Worm (Caenorhabditis elegans) whole organism, mixed stage, embryonic: Measurements from ENCODE around the gene T14B4.8.

Source experiments
- blmp-1 ChIP-seq: fragments of 150-350 bp; optimal IDR thresholded peaks from 2 replicates; lab custom pipeline; 2014; ENCODE audit warnings: missing biosample characterization, missing genetic modification characterization
- ceh-39 ChIP-seq: fragments of 150-350 bp; optimal IDR thresholded peaks from 2 replicates; lab custom pipeline; 2014; ENCODE audit warnings: missing biosample characterization, missing genetic modification characterization
- ceh-83 ChIP-seq: fragments of 200-800 bp; sonication (Bioruptor generic); optimal IDR thresholded peaks from 2 replicates; lab custom pipeline; 2018; ENCODE audit warnings: mild to moderate bottlenecking, missing genetic modification characterization, missing compliant biosample characterization
- ces-1 ChIP-seq: fragments of 150-350 bp; optimal IDR thresholded peaks from 2 replicates; lab custom pipeline; 2014; ENCODE audit warnings: missing biosample characterization, missing genetic modification reagents, missing genetic modification characterization
- drap-1 ChIP-seq: fragments of 200-800 bp; sonication (Bioruptor generic); optimal IDR thresholded peaks from 3 replicates; lab custom pipeline; 2018; ENCODE audit warnings: mild to moderate bottlenecking, missing genetic modification characterization, missing compliant biosample characterization
- elt-1 ChIP-seq: sonication (generic microtip); optimal IDR thresholded peaks from 2 replicates; lab custom pipeline; 2017; ENCODE audit warnings: missing genetic modification characterization, mild to moderate bottlenecking, missing compliant biosample characterization, antibody characterized with exemption, moderate library complexity, borderline replicate concordance; ENCODE audit not compliant: insufficient read depth
- elt-3 ChIP-seq: fragments of 150-350 bp; optimal IDR thresholded peaks from 2 replicates; lab custom pipeline; 2014; ENCODE audit warnings: missing biosample characterization, missing genetic modification characterization
- flh-1 ChIP-seq: fragments of 200-800 bp; sonication (Bioruptor generic); optimal IDR thresholded peaks from 2 replicates; lab custom pipeline; 2018; ENCODE audit warnings: mild to moderate bottlenecking, missing genetic modification characterization, moderate library complexity, missing compliant biosample characterization
- hlh-1 ChIP-seq: fragments of 150-350 bp; optimal IDR thresholded peaks from 2 replicates; lab custom pipeline; 2014; ENCODE audit warnings: missing biosample characterization, missing genetic modification reagents, missing genetic modification characterization
- lin-13 ChIP-seq: fragments of 150-350 bp; optimal IDR thresholded peaks from 2 replicates; lab custom pipeline; 2014; ENCODE audit warnings: missing biosample characterization, missing genetic modification characterization
- lin-32 ChIP-seq: fragments of 200-800 bp; sonication (Bioruptor generic); optimal IDR thresholded peaks from 2 replicates; lab custom pipeline; 2018; ENCODE audit warnings: mild to moderate bottlenecking, missing genetic modification characterization, missing compliant biosample characterization
- lsy-2 ChIP-seq: fragments of 150-350 bp; optimal IDR thresholded peaks from 2 replicates; lab custom pipeline; 2014; ENCODE audit warnings: missing biosample characterization, missing genetic modification characterization
- mab-5 ChIP-seq: fragments of 150-350 bp; optimal IDR thresholded peaks from 2 replicates; lab custom pipeline; 2014; ENCODE audit warnings: missing biosample characterization, missing genetic modification characterization
- mep-1 ChIP-seq: fragments of 150-350 bp; optimal IDR thresholded peaks from 2 replicates; lab custom pipeline; 2017; ENCODE audit warnings: missing biosample characterization, missing genetic modification reagents, missing genetic modification characterization, inconsistent platforms
- mls-2 ChIP-seq: sonication (generic microtip); optimal IDR thresholded peaks from 2 replicates; lab custom pipeline; 2016; ENCODE audit warnings: mild to moderate bottlenecking, missing genetic modification characterization, moderate library complexity, missing compliant biosample characterization
- nhr-12 ChIP-seq: fragments of 150-350 bp; optimal IDR thresholded peaks from 2 replicates; lab custom pipeline; 2014; ENCODE audit warnings: missing biosample characterization, missing genetic modification characterization
- nhr-2 ChIP-seq: fragments of 150-350 bp; optimal IDR thresholded peaks from 2 replicates; lab custom pipeline; 2014; ENCODE audit warnings: missing biosample characterization, missing genetic modification characterization
- nhr-237 ChIP-seq: fragments of 150-350 bp; optimal IDR thresholded peaks from 2 replicates; lab custom pipeline; 2014; ENCODE audit warnings: missing biosample characterization, missing genetic modification characterization
- nhr-28 ChIP-seq: fragments of 150-350 bp; optimal IDR thresholded peaks from 2 replicates; lab custom pipeline; 2014; ENCODE audit warnings: missing biosample characterization, missing genetic modification characterization
- nhr-76 ChIP-seq: sonication (generic microtip); optimal IDR thresholded peaks from 2 replicates; lab custom pipeline; 2017; ENCODE audit warnings: missing biosample characterization, missing genetic modification characterization
- pha-4 ChIP-seq: fragments of 150-350 bp; optimal IDR thresholded peaks from 2 replicates; lab custom pipeline; 2018; ENCODE audit warnings: missing biosample characterization, missing genetic modification reagents, missing genetic modification characterization
- sem-2 ChIP-seq: fragments of 200-800 bp; sonication (Bioruptor generic); optimal IDR thresholded peaks from 2 replicates; lab custom pipeline; 2018; ENCODE audit warnings: mild to moderate bottlenecking, missing genetic modification characterization, missing compliant biosample characterization
- snpc-4 ChIP-seq: fragments of 150-350 bp; optimal IDR thresholded peaks from 2 replicates; lab custom pipeline; 2014; ENCODE audit warnings: missing biosample characterization, missing genetic modification characterization
- sptf-1 ChIP-seq: sonication (generic microtip); optimal IDR thresholded peaks from 2 replicates; lab custom pipeline; 2017; ENCODE audit warnings: mild to moderate bottlenecking, missing genetic modification characterization, moderate library complexity, missing compliant biosample characterization
- tbx-8 ChIP-seq: fragments of 200-800 bp; sonication (Bioruptor generic); optimal IDR thresholded peaks from 2 replicates; lab custom pipeline; 2018; ENCODE audit warnings: mild to moderate bottlenecking, missing genetic modification characterization, moderate library complexity, missing compliant biosample characterization
- unc-120 ChIP-seq: sonication (generic microtip); optimal IDR thresholded peaks from 2 replicates; lab custom pipeline; 2017; ENCODE audit warnings: missing genetic modification characterization, missing compliant biosample characterization; ENCODE audit not compliant: poor library complexity, severe bottlenecking
- unc-39 ChIP-seq: fragments of 150-350 bp; optimal IDR thresholded peaks from 2 replicates; lab custom pipeline; 2014; ENCODE audit warnings: missing biosample characterization, missing genetic modification characterization
- unc-62 ChIP-seq: fragments of 150-350 bp; optimal IDR thresholded peaks from 2 replicates; lab custom pipeline; 2014; ENCODE audit warnings: missing biosample characterization, missing genetic modification reagents, missing genetic modification characterization
- zip-8 ChIP-seq: fragments of 150-350 bp; optimal IDR thresholded peaks from 2 replicates; lab custom pipeline; 2014; ENCODE audit warnings: missing biosample characterization, missing genetic modification characterization
- ztf-11 ChIP-seq: fragments of 150-350 bp; optimal IDR thresholded peaks from 2 replicates; lab custom pipeline; 2014; ENCODE audit warnings: missing biosample characterization, missing genetic modification characterization

T14B4.8 gene

DNA sequence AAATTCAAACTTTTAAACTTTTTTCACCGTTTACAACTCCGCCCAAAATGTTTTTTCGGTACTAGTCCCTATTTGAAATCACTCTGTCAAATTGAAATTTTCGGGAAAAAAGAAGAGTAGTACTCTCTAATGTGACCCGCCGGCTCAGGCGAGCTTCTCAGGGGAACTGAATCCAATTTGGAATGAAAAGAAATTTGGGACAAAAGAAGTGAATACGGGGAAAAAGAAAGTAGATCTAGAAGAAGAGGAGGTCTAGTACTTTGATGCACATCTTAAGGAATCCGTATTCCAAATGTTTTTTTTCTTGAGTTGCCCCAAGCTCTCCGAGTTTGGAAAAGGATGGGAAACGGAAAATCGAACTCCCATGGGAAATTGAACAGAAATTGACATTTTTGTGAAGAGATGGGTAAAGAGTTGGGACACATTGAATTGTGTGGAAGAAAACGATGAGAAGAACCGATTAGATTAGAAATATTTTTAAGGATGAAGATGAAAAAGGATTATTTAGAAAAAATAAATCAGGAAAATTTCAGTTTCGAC, 22.6 kb downstream of the T14B4.8 start:
- peak; percentile 82 for TF ChIP-seq ces-1 (GFP tag; lab: Kevin White, UChicago)
- TF ChIP-seq mab-5, result no peak

DNA sequence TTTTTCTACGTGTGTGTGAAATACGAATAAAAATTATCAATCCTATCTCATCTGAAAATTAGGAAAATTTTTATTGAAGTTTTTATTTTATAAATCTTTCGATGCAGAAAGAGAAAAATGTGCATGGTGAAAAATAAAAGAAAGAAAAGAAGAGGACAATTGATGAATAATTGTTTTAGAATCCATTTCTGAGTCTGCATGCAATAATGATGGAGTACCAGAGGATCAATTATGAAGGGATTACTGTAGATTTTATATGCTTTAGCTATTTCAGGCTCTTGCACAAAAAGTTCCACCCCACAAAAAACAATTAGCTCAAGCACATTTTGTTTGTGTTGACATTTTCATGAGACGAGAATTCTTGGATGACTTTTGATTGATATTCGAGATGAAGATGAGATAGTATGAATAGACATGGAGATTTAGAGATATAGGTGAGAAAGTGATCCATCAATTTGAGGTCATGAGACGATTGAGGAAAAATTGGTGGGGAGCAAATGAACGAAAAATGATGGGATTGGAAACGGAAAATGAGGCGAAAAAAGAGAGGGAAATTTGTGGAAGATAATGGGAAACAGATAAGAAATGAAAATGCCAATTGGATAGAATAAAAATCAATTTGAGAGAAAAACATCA, 23.5 kb downstream of the T14B4.8 start, which contains the start of gene rpy-1:
Gene rpy-1, minus strand, starts transcription at position 51 of the 636 bp plus-strand sequence.
- TF ChIP-seq unc-120 (tag; lab: Kevin White, UChicago), result peak; percentile 35
- no peak for TF ChIP-seq pha-4 (tag; lab: Kevin White, UChicago)
- TF ChIP-seq nhr-28 (tag; lab: Kevin White, UChicago), result no peak
- no peak for TF ChIP-seq unc-39
- TF ChIP-seq mls-2, result no peak
- TF ChIP-seq lin-13, result no peak
- no peak for TF ChIP-seq ces-1 (GFP tag; lab: Kevin White, UChicago)
- no peak for TF ChIP-seq snpc-4 (tag; lab: Kevin White, UChicago)
- peak; percentile 85 for TF ChIP-seq unc-62 (GFP tag; lab: Kevin White, UChicago)

DNA sequence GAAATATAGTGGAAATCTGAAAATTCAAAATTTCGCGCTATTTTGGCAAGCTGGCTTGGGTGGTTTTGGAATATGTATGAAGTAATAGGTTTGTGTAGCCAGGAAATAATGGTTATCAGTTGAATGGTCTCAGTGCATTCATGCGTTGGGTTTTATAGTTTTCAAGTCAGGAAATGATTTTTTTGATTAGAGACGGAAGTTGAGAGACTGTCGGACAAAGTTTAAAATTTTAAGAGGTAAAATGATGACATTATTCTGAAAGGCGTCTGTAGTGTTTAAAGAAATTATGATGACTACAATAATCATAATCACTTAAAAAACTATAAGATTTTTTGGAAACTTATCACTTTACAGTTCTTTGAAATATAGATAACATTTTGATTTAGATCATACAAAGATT, 27.7 kb downstream of the T14B4.8 start, which contains the start of gene C18H9.6:
Gene C18H9.6, minus strand, starts transcription at position 129 of the 400 bp plus-strand sequence.
- TF ChIP-seq sptf-1 (tag; lab: Kevin White, UChicago), result no peak
- no peak for TF ChIP-seq nhr-2 (tag; lab: Kevin White, UChicago)
- TF ChIP-seq nhr-12 (tag; lab: Kevin White, UChicago), result no peak
- TF ChIP-seq unc-120 (tag; lab: Kevin White, UChicago), result no peak
- no peak for TF ChIP-seq ces-1 (GFP tag; lab: Kevin White, UChicago)
- TF ChIP-seq nhr-28 (tag; lab: Kevin White, UChicago), result no peak
- no peak for TF ChIP-seq drap-1 (GFP tag; lab: Kevin White, UChicago)
- TF ChIP-seq flh-1 (GFP tag; lab: Kevin White, UChicago), result no peak
- no peak for TF ChIP-seq sem-2
- TF ChIP-seq nhr-237, result no peak
- TF ChIP-seq unc-39, result no peak
- no peak for TF ChIP-seq ztf-11 (tag; lab: Kevin White, UChicago)
- TF ChIP-seq mep-1 (tag; lab: Kevin White, UChicago), result no peak
- no peak for TF ChIP-seq pha-4 (tag; lab: Kevin White, UChicago)

DNA sequence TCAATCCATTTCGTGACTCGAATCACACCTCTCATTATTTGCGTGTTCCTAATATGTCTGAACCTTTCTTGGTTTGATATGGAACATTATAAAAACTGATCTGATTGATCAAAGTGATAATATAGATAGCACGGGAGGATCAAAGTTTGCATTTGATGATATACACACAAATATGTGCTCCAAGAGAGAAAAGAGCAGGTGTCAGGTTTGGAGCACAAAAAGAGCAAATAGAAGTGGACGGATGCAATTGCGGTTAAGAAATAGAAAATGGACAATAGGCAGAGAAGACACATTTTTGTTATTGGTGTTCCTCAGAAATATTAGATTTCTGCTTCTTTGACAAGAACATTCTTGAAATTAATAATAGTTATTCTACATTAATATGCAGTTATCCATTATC, 30.4 kb downstream of the T14B4.8 start, which contains the start of gene C18H9.1:
Gene C18H9.1, plus strand, starts transcription at position 301 of the 400 bp plus-strand sequence.
- no peak for TF ChIP-seq unc-62 (GFP tag; lab: Kevin White, UChicago)
- TF ChIP-seq flh-1 (GFP tag; lab: Kevin White, UChicago), result no peak
- no peak for TF ChIP-seq snpc-4 (tag; lab: Kevin White, UChicago)
- no peak for TF ChIP-seq nhr-2 (tag; lab: Kevin White, UChicago)
- no peak for TF ChIP-seq ceh-39 (tag; lab: Kevin White, UChicago)
- TF ChIP-seq elt-1 (tag; lab: Kevin White, UChicago), result no peak
- no peak for TF ChIP-seq nhr-237
- no peak for TF ChIP-seq pha-4 (tag; lab: Kevin White, UChicago)
- TF ChIP-seq ceh-83, result no peak
- no peak for TF ChIP-seq zip-8 (tag; lab: Kevin White, UChicago)
- TF ChIP-seq drap-1 (GFP tag; lab: Kevin White, UChicago), result no peak
- no peak for TF ChIP-seq lin-32 (GFP tag; lab: Kevin White, UChicago)
- TF ChIP-seq nhr-12 (tag; lab: Kevin White, UChicago), result no peak
- no peak for TF ChIP-seq mab-5
- TF ChIP-seq blmp-1 (tag; lab: Kevin White, UChicago), result no peak

DNA sequence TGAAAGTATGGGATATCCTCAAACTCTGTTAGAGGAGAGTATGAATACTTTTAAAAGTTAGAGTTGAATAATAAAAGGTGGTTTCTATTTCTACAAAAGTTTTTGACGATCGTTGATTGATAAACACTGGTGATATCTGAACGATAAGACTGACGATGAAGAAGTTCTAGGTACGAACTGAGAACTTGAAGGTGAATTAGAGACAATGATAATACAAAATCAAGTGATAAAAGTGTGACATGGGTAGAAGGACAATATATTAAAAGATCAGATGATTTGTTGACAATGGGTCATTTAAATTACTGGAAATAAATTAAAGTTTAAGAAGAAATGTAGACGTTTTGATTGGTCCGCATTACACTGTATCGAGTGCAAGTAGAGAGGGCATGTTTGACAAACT, 33.8 kb downstream of the T14B4.8 start, which contains the start of gene C18H9.5:
Gene C18H9.5, minus strand, starts transcription at position 179 of the 400 bp plus-strand sequence.
- TF ChIP-seq nhr-28 (tag; lab: Kevin White, UChicago) (no peak), elt-3 (tag; lab: Kevin White, UChicago) (no peak), sem-2 (no peak), hlh-1 (tag; lab: Kevin White, UChicago) (no peak), nhr-76 (tag; lab: Kevin White, UChicago) (no peak), lin-13 (no peak), lsy-2 (no peak), drap-1 (GFP tag; lab: Kevin White, UChicago) (no peak), mls-2 (no peak), tbx-8 (GFP tag; lab: Kevin White, UChicago) (no peak), ceh-83 (no peak), sptf-1 (tag; lab: Kevin White, UChicago) (no peak), flh-1 (GFP tag; lab: Kevin White, UChicago) (no peak), blmp-1 (tag; lab: Kevin White, UChicago) (no peak)
